Fruit fly (Drosophila melanogaster): ENCODE data around the gene Cpr65Au.

- TF ChIP-seq CG5204 (GFP tag; optimal IDR thresholded peaks at IDR 0.05), result no peak
- no peak for TF ChIP-seq CG7101 (tag; optimal IDR thresholded peaks at IDR 0.05)
These were observed 28.0 kb upstream of the Cpr65Au start for dm6 chr3L:6159863-6160262.

Data from whole organism, adult.